Worm (Caenorhabditis elegans) whole organism, mixed stage, embryonic: ENCODE data around the gene Y53C12A.11.

Source experiments
- blmp-1 ChIP-seq: fragments of 150-350 bp; optimal IDR thresholded peaks from 2 replicates; lab custom pipeline; 2014; ENCODE audit warnings: missing biosample characterization, missing genetic modification characterization
- ceh-39 ChIP-seq: fragments of 150-350 bp; optimal IDR thresholded peaks from 2 replicates; lab custom pipeline; 2014; ENCODE audit warnings: missing biosample characterization, missing genetic modification characterization
- drap-1 ChIP-seq: fragments of 200-800 bp; sonication (Bioruptor generic); optimal IDR thresholded peaks from 3 replicates; lab custom pipeline; 2018; ENCODE audit warnings: mild to moderate bottlenecking, missing genetic modification characterization, missing compliant biosample characterization
- lin-13 ChIP-seq: fragments of 150-350 bp; optimal IDR thresholded peaks from 2 replicates; lab custom pipeline; 2014; ENCODE audit warnings: missing biosample characterization, missing genetic modification characterization
- unc-39 ChIP-seq: fragments of 150-350 bp; optimal IDR thresholded peaks from 2 replicates; lab custom pipeline; 2014; ENCODE audit warnings: missing biosample characterization, missing genetic modification characterization

DNA sequence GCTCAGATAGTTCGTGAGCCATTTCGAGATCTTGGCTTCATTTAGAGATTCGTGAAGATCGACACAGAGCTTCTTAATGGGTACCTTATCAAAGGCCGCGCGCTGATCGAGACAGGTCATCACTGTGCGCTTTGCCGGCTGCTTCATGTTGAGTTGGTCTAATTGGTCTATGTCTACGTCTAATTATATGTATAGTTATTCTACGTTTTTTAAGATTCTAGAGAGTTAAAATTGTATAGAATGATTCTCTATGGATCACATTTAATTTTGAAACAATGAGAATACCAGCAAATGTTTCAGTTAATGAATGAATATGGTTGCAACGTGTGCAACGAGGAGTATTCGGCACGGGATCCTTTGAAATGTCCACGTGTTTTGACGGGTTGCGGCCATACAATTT lies 43.8 kb downstream of the Y53C12A.11 start, which contains the start of gene arc-1:
- TF ChIP-seq unc-39 (tag; lab: Kevin White, UChicago), result no peak
- no peak for TF ChIP-seq drap-1
- no peak for TF ChIP-seq blmp-1 (tag; lab: Kevin White, UChicago)
- no peak for TF ChIP-seq lin-13 (tag; lab: Kevin White, UChicago)
- no peak for TF ChIP-seq ceh-39 (tag; lab: Kevin White, UChicago)
